Worm (Caenorhabditis elegans): Measurements from ENCODE around the gene oig-5.
"Not testable (repeated sequence)": the region's sequence is repeated elsewhere in the genome, so short reads cannot be mapped to it uniquely, and the experiment has no call there.

oig-5 gene

DNA sequence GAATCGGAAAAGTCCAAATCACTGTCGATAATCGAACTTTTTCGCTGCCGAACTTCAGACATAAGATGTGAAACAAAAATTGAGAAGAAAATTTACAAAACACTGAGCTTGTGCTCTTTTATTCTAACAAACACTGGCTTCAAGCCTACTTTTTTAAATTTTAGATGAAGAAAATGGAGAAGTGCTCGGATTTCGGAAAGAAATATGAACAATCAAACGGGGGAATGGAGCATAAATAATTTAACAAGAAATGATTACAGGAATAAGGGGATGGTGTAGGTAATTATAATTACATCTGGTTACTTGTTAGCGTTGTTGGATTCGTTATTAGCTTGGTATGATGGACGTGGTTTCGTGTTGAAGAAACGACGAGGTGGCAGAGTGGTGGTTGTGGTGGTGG lies 35.7 kb upstream of the oig-5 start, which contains the start of gene degl-1:
degl-1 (minus strand) TSS at position 101 of the 400 bp plus-strand sequence.
- TF ChIP-seq che-1 (tag; optimal IDR thresholded peaks at IDR 0.05) (no peak), hlh-8 (tag; optimal IDR thresholded peaks at IDR 0.05) (no peak), ceh-22 (tag; optimal IDR thresholded peaks at IDR 0.05) (no peak), lim-6 (tag; optimal IDR thresholded peaks at IDR 0.05) (no peak), elt-2 (tag; optimal IDR thresholded peaks at IDR 0.05) (no peak), madf-2 (tag; optimal IDR thresholded peaks at IDR 0.05) (no peak), nhr-11 (tag; optimal IDR thresholded peaks at IDR 0.05) (no peak), ceh-34 (tag; optimal IDR thresholded peaks at IDR 0.05) (no peak), pha-2 (tag; optimal IDR thresholded peaks at IDR 0.05) (no peak), ceh-9 (tag; optimal IDR thresholded peaks at IDR 0.05) (no peak), tbx-2 (tag; optimal IDR thresholded peaks at IDR 0.05) (no peak), mec-3 (tag; optimal IDR thresholded peaks at IDR 0.05; ENCODE audit: borderline replicate concordance) (no peak), zip-5 (tag; optimal IDR thresholded peaks at IDR 0.05) (no peak), ceh-6 (GFP tag; optimal IDR thresholded peaks at IDR 0.05) (no peak), ets-4 (tag; optimal IDR thresholded peaks at IDR 0.05) (no peak), ceh-30 (tag; optimal IDR thresholded peaks at IDR 0.05) (no peak)

DNA sequence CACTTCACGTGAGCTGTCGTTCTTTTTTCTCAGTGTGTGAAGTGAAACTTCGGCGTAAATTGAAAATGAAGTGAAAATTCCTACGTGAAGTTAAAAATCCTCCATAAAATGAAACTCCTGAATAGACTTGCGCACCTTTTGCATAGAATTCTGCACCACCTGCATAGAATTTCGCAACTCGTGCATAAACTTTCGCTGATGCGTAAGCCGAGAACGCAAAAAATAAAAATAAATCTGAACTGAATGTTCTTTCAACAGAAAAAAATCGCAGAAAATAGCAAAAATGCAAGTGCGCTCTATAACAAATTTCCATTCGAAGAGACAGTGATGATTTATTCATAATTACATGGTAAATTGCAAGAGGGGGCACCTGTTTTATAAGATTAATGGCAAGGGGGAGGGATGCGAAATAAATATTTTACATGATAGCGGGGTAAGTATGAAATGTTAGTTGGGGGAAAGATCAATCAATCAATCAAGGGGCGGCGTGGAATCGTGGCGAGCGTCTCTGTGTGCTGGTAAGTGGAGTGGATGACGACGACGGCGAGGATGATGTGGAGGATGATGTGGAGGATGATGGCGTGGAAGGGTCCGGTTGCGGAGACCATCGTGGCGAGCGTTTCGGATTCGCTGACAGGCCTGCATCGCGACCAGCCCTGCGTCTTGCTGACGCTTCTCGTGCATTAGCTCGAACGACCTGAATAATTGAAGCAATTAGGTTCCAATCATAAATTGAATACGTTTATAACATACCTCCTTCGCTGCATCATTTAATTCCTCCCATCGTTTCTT lies 33.5 kb upstream of the oig-5 start, which contains the start of gene Y57G11C.36:
Y57G11C.36 (minus strand) TSS at position 502 of the 792 bp plus-strand sequence.
- TF ChIP-seq lim-6 (tag; optimal IDR thresholded peaks at IDR 0.05), result no peak

- not testable (repeated sequence) for TF ChIP-seq gmeb-2, nfya-1, sox-4 (tag; optimal IDR thresholded peaks at IDR 0.05)
Measured at ce11 chrIV:14774454-14774853, 32.5 kb upstream of the oig-5 start, which contains the start of gene Y57G11C.51. TSS of gene Y57G11C.51 (minus strand) at chrIV:14774554.

DNA sequence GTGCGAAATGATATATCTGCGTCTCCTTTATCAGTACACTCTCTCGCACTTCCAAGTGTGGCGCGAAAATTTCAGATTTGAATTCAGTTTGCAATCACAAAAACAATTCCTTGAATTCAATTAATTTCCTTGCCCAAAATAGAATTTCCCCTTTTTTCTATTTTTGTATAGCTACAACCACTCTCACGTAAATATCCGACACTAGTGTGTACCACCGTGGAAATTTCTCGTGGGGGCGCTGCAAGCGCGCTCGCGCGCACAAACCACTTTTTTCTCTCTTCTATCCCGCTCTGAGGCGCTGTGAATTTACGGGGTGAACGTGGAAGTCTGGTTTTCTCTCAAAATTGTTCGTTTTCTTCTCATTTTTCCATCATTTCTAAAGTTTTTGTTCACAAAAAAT lies 25.5 kb upstream of the oig-5 start, which contains the start of gene Y57G11C.8:
Y57G11C.8 (plus strand) TSS at position 301 of the 400 bp plus-strand sequence.
- TF ChIP-seq hlh-15 (tag; optimal IDR thresholded peaks at IDR 0.05) (no peak), madf-2 (tag; optimal IDR thresholded peaks at IDR 0.05) (no peak), nhr-232 (tag; optimal IDR thresholded peaks at IDR 0.05) (no peak), unc-86 (tag; optimal IDR thresholded peaks at IDR 0.05) (no peak), ceh-22 (tag; optimal IDR thresholded peaks at IDR 0.05) (no peak)

- TF ChIP-seq ceh-2 (tag; optimal IDR thresholded peaks at IDR 0.05), result no peak
- no peak for TF ChIP-seq rnt-1 (tag; optimal IDR thresholded peaks at IDR 0.05)
- no peak for TF ChIP-seq elt-4 (tag; optimal IDR thresholded peaks at IDR 0.05)
- TF ChIP-seq ceh-18 (tag; optimal IDR thresholded peaks at IDR 0.05), result no peak
- TF ChIP-seq fkh-10 (GFP tag; optimal IDR thresholded peaks at IDR 0.05), result no peak
- TF ChIP-seq unc-55 (GFP tag; optimal IDR thresholded peaks at IDR 0.05), result no peak
- TF ChIP-seq F13H6.1 (tag; optimal IDR thresholded peaks at IDR 0.05), result no peak
- no peak for TF ChIP-seq mec-3 (tag; optimal IDR thresholded peaks at IDR 0.05; ENCODE audit: borderline replicate concordance)
- TF ChIP-seq ets-4 (tag; optimal IDR thresholded peaks at IDR 0.05), result no peak
- TF ChIP-seq fkh-6 (tag; optimal IDR thresholded peaks at IDR 0.05), result no peak
Measured at ce11 chrIV:14782211-14782610, 24.8 kb upstream of the oig-5 start, which contains the start of gene Y57G11C.1130. TSS of gene Y57G11C.1130 (plus strand) at chrIV:14782511.

- TF ChIP-seq ttx-3 (tag; optimal IDR thresholded peaks at IDR 0.05) (no peak), fax-1 (tag; optimal IDR thresholded peaks at IDR 0.05) (no peak), mec-3 (tag; optimal IDR thresholded peaks at IDR 0.05; ENCODE audit: borderline replicate concordance) (no peak), ceh-19 (GFP tag; optimal IDR thresholded peaks at IDR 0.05) (no peak), lim-6 (tag; optimal IDR thresholded peaks at IDR 0.05) (no peak), hlh-13 (GFP tag; optimal IDR thresholded peaks at IDR 0.05) (no peak), C08G9.2 (tag; optimal IDR thresholded peaks at IDR 0.05) (no peak)
Measured at ce11 chrIV:14784481-14784880, 22.5 kb upstream of the oig-5 start, which contains the start of gene nlp-56. TSS of gene nlp-56 (minus strand) at chrIV:14784737.
